Worm (Caenorhabditis elegans): ENCODE results near the gene evl-18.

Gene evl-18

DNA sequence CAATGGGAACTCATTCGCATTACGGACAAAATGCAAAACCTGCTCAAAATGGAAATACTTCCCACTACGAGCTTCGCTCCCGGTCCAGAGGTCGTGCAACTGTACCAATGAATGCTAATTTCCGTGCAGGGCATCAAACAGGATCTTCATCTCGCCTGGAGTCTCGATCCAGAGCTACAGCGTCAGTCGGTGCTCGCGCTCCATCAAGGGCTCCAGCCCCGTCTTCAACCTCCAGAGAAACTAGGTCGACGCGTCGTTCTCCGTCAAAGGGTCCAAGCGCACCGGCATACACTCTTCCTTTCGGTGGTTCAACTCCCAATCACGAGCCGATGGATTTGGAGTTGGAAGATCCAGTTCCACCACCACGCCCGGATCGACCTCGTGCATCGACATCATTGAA lies 2.9 kb upstream of the evl-18 start:
- TF ChIP-seq him-1 (tag; optimal IDR thresholded peaks at IDR 0.05) (no peak), dao-5 (tag; optimal IDR thresholded peaks at IDR 0.05) (no peak), W03F9.2 (tag; optimal IDR thresholded peaks at IDR 0.05) (no peak)

DNA sequence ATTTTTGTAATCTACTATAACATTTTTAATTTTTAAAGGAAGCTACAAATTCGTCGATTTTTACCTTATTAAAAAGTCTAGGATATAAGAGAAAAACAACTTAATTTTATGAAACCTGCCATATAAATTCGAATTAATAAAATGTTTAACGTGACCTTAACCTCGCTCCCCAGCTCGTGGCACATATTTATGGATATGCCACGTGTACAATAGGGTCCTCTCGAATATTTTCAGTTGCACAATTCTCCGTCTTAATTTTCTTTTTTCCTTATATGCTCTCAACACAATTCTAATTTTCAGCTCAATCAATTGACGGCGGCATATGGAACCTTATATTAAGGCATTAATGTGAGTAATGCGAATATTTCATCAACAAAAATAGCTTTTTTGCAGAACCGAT lies 1.5 kb upstream of the evl-18 start, which contains the start of gene F34D10.4:
F34D10.4 (plus strand) TSS at position 301 of the 400 bp plus-strand sequence.
- TF ChIP-seq W03F9.2 (tag; optimal IDR thresholded peaks at IDR 0.05) (no peak), him-1 (tag; optimal IDR thresholded peaks at IDR 0.05) (no peak), dao-5 (tag; optimal IDR thresholded peaks at IDR 0.05) (no peak)

DNA sequence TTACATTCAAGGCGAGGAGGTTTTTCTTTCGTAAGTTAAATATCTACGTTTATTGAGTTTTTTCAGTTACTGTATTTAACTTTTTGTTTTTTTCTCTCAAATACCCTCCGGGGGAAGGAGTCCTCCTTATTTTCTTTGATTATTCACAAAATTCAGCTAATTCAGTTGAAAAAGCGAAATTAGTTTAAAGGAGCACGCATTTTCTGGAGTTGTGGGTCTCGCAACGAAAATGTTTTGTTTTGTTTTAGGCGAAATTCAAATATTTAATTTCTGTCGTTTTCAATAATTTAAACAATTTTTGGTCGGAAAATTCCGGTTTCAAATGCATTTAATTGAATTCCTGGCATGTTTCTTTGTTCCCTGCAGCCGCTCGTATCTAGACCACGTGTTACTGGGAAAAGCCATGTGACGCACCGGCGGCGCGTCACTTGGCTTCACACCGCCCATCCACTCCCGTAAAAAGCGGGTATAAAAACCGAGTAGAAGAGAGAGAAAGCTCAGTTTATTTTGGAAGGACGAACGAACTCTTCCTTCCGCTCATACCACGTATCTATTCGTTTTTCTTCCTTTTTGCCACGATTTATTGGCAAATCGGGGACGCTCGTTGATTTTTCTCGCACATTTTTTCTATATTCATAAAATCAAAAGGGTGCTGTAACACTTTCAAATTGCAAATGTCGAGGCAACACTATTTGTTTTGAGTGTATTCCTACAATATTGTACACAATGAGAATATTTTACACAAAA lies 843 bp upstream of the evl-18 start:
- TF ChIP-seq dao-5 (tag; optimal IDR thresholded peaks at IDR 0.05): no peak
- TF ChIP-seq W03F9.2 (tag; optimal IDR thresholded peaks at IDR 0.05): no peak
- TF ChIP-seq him-1 (tag; optimal IDR thresholded peaks at IDR 0.05): no peak

DNA sequence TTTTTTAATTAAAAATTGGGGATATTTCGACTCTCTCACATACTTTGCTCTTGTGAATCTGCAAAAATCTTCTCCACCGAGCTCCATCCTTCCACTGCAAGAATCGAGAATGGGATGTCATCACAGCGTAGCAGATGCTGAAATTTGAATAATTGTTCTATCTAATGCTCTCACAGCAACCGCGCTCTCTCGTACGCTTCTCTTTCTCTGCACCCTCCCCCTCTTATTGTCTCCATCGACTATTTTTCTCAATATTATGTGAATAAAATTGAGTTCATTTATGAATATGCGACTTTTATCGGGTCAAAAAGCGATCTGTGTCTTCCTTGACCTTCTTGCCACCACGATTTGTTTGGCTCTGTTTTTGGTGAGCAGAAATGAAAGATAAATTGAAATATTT lies 832 bp downstream of the evl-18 start, which contains the start of gene F34D10.3:
F34D10.3 (plus strand) TSS at position 249 of the 400 bp plus-strand sequence.
- TF ChIP-seq him-1 (tag; optimal IDR thresholded peaks at IDR 0.05) (no peak), dao-5 (tag; optimal IDR thresholded peaks at IDR 0.05) (no peak), W03F9.2 (tag; optimal IDR thresholded peaks at IDR 0.05) (no peak)

DNA sequence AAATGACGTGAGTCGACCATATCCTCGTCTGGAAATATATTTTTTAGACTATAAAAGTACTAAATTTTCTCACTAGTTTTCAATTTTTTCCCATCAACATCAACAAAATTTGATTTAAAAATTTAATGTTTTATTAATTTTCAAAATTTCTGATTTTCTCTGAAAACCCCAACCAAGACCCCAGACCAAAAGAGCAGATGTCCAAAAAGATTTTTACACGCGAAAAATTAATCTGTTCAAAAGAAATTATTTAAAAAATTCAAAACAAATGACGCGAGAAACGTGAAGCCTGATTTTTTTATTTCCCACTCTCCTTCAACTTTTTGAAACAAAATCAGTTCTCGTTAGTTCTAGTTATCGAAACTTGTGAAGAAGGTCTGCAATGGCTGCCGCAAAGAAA lies 4.4 kb downstream of the evl-18 start, which contains the start of gene F34D10.8:
F34D10.8 (plus strand) TSS at position 301 of the 400 bp plus-strand sequence.
- TF ChIP-seq W03F9.2 (tag; optimal IDR thresholded peaks at IDR 0.05): no peak
- no peak for TF ChIP-seq him-1 (tag; optimal IDR thresholded peaks at IDR 0.05)
- TF ChIP-seq dao-5 (tag; optimal IDR thresholded peaks at IDR 0.05): no peak

DNA sequence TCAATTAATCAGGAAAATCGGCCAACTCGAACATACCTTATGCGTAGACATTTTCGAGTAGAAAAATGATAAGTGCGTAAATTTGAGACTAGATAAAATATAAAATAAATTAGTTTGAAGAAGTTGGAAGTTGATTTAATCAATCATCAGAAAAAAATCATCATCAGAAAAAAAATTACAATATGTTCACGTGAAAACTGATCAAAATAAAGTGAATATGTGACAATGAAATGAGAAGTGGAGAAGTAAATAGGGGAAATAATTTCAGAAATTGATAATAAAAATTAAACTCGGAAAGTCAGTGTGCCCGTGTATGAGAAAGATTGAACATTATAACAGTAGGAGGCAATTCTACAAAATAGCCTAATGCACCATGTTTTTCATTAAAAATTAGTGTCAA lies 5.3 kb downstream of the evl-18 start, which contains the start of gene F34D10.9:
F34D10.9 (minus strand) TSS at position 101 of the 400 bp plus-strand sequence.
- no peak for TF ChIP-seq W03F9.2 (tag; optimal IDR thresholded peaks at IDR 0.05)
- TF ChIP-seq dao-5 (tag; optimal IDR thresholded peaks at IDR 0.05): no peak
- no peak for TF ChIP-seq him-1 (tag; optimal IDR thresholded peaks at IDR 0.05)

DNA sequence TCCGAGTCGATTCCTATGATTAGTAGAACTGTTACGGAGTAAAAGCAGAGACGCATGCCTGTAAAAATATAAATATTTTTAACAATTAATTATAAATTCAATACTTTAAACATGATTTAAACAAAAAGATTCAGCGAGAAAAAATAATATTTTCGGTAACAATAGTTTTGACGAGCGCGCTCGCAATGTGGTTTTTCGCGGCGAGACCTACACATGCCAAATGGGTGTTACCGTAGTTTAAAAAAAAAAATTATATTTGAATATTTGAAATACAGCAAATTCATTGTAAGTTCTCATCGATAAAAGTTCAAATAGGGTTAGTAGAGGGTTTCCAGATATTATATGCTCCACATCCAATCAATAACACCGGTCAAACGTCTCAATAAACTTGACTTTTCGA lies 8.4 kb downstream of the evl-18 start, which contains the start of gene gldi-5:
gldi-5 (minus strand) TSS at position 58 of the 400 bp plus-strand sequence.
- no peak for TF ChIP-seq dao-5 (tag; optimal IDR thresholded peaks at IDR 0.05)
- no peak for TF ChIP-seq W03F9.2 (tag; optimal IDR thresholded peaks at IDR 0.05)
- no peak for TF ChIP-seq him-1 (tag; optimal IDR thresholded peaks at IDR 0.05)

DNA sequence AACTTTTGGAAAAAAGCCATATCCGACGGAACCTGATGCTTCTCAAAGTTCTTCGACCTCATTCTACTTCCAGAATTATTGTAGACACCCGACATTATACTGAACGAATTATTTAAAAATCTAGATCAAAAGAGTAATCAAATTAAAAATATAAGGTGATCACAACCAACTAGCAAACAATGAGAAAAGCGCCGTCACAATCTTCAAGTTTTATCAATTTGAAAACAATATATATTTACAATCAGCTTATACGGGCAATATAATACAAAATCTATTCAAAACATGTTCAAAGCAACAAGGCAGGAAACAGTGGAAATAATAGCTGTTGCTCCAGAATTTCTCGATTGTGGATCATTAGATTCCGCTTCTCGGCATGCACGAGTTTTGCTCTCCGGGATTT lies 10.0 kb downstream of the evl-18 start, which contains the start of gene C14B1.12:
C14B1.12 (minus strand) TSS at position 101 of the 400 bp plus-strand sequence.
- TF ChIP-seq dao-5 (tag; optimal IDR thresholded peaks at IDR 0.05) (no peak), him-1 (tag; optimal IDR thresholded peaks at IDR 0.05) (no peak), W03F9.2 (tag; optimal IDR thresholded peaks at IDR 0.05) (no peak)

DNA sequence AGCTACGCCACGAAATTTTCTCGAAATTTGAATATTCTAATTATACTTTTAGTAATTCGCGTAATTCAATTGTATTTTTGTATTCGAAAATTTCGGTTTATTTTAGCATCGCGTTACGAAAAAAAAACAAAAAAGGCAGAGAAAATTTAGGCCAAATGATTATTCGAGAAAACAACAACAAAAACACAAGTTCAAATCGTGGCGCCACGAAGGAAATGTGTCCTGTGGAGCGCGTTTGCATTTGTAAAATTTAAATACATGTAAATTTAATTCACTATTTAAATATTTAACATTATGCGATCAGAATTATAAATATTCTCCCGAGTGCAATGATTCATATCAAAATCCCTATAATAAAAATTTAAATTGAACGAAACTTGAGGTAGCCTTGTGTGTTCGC lies 11.1 kb downstream of the evl-18 start:
- TF ChIP-seq W03F9.2 (tag; optimal IDR thresholded peaks at IDR 0.05) (no peak), dao-5 (tag; optimal IDR thresholded peaks at IDR 0.05) (no peak), him-1 (tag; optimal IDR thresholded peaks at IDR 0.05) (no peak)

DNA sequence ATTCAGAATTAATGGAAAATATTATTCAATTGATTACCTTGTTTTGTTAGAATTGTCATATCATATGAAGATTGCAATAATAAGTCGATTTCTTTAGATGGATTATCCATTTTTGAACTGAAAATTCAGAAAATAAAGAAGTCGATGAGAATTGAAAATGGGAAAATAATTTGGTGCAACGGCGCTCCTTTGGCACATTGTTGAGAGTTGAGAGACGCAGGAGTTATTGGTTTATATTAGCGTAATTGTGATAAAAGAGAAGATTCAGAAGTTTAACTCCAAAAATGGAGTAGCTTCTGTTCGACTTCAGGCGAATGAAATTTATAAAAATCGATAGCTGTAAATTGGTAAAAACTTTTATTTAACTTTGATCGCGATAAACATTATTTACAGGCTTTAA lies 15.3 kb downstream of the evl-18 start, which contains the start of gene C14B1.8:
C14B1.8 (minus strand) TSS at position 117 of the 400 bp plus-strand sequence.
- TF ChIP-seq him-1 (tag; optimal IDR thresholded peaks at IDR 0.05) (no peak), dao-5 (tag; optimal IDR thresholded peaks at IDR 0.05) (no peak), W03F9.2 (tag; optimal IDR thresholded peaks at IDR 0.05) (no peak)

DNA sequence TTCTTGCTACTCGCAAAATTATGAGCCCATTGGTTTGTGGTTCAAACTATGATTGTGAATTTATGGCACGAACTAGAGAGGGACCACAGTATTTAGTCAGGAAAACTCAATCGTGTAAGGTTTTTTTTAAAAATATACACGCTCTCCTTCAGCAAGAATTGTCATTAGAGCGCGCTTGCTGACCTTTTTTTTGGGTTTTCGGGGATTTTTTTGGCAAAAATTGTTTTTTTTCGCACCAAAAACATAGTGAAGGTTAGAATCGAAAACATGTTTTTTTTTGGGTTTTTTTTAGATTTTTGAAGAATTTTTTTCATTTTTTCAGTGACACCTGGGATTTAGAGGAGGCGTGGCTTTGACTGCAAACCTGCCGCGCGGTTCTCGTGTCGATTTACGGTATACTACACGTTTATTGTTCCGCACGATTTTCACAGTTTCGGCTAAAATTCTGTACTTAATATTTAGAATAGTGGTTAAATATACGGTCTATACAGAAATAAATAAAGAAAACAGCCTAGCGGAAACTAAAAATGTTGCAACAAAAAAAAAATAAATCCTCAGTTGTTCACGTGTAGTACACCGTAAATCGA lies 18.7 kb downstream of the evl-18 start:
- no peak for TF ChIP-seq him-1 (tag; optimal IDR thresholded peaks at IDR 0.05)
- no peak for TF ChIP-seq W03F9.2 (tag; optimal IDR thresholded peaks at IDR 0.05)
- no peak for TF ChIP-seq dao-5 (tag; optimal IDR thresholded peaks at IDR 0.05)

DNA sequence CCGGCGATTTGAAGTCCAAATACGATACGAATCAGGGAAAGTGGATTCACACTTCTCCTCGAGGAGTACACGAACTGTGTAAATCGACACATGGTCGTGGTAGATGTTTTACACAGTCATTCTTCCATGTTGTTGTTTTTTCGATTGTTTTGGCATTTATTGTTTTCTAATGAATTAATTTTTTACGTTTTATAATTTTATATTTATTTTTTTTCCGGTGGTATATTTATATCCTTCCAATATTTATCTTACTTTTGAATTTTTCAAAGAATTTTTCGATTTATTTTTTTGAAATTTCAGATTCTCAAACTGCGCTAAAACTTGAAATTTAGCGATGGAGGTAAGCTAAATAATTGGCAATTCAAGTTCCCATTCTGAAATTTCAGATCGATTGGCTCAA lies 21.7 kb downstream of the evl-18 start, which contains the start of gene nrde-1:
nrde-1 (plus strand) TSS at position 301 of the 400 bp plus-strand sequence.
- TF ChIP-seq dao-5 (tag; optimal IDR thresholded peaks at IDR 0.05) (no peak), him-1 (tag; optimal IDR thresholded peaks at IDR 0.05) (no peak), W03F9.2 (tag; optimal IDR thresholded peaks at IDR 0.05) (no peak)

DNA sequence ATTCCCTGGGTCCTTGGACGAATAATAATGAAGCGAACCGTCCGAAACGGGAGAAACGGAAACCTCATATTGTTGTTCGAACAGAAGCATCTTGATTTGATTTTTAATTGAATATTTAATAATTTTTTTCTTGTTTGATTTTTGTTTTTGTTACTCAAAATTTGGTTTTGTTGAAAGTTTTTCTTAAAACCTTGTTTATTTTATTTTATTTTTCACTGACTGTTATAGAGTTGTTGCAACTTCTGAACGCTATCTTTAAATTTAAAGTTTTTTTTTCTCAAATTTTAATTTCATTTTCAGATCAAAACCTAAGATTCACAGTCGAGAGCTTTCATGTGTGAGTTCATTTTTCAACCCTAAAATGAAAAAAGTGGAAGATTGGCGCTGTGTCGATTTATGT lies 25.8 kb downstream of the evl-18 start, which contains the start of gene alkb-8:
alkb-8 (plus strand) TSS at position 301 of the 400 bp plus-strand sequence.
- TF ChIP-seq dao-5 (tag; optimal IDR thresholded peaks at IDR 0.05) (no peak), W03F9.2 (tag; optimal IDR thresholded peaks at IDR 0.05) (no peak), him-1 (tag; optimal IDR thresholded peaks at IDR 0.05) (no peak)

DNA sequence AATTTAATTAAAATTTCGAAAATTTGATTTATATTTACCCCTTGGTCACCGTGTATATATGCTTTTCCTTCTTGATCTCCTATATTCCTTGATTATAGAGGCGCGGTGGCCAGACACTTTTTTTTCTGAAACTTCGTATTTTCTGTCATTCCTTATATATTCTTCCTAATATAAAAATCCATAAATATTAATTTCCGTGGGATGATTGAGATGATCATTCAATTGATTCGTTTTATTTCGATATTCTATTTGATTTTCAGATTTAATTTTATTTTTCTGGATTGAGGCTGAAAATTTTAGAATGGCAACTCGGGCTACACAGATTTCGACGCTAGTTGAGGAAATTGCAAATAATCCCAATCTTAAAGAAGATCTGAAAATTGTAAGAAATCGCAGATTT lies 28.3 kb downstream of the evl-18 start, which contains the start of gene dph-1:
dph-1 (plus strand) TSS at position 301 of the 400 bp plus-strand sequence.
- TF ChIP-seq W03F9.2 (tag; optimal IDR thresholded peaks at IDR 0.05) (no peak), dao-5 (tag; optimal IDR thresholded peaks at IDR 0.05) (no peak), him-1 (tag; optimal IDR thresholded peaks at IDR 0.05) (no peak)
